Worm (Caenorhabditis elegans): ENCODE measurements around the gene F59A1.6.

DNA sequence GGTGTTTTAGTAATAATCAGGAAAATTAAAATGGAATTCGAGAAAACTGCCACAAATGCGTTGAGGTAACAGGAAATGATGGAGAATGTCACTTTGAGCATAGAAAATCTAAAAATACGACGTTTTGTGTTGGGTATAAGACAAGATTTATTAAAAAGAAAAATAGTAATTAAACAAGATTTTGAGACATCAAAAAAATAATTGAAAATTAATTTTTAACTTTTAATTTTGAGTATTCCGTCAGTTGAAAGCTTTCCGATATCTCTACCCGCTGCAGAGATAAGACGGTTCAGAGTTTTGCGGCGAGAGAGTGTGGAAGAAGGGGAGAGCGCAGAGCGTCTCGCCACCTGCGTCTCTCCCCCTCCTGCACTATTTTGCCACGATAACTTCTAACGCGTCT lies 11.6 kb upstream of the F59A1.6 start, which contains the start of gene str-93:
- TF ChIP-seq unc-62 (GFP tag; optimal IDR thresholded peaks at IDR 0.05) = no peak
- no peak for TF ChIP-seq pha-4 (tag; optimal IDR thresholded peaks at IDR 0.05)
- no peak for TF ChIP-seq ceh-83 (GFP tag; optimal IDR thresholded peaks at IDR 0.05)
- TF ChIP-seq flh-1 (GFP tag; optimal IDR thresholded peaks at IDR 0.05) = no peak
- no peak for TF ChIP-seq ztf-11 (tag; optimal IDR thresholded peaks at IDR 0.05)

Measured in whole organism, mixed stage, embryonic.